Worm (Caenorhabditis elegans): ENCODE measurements around the gene ugt-40.

- TF ChIP-seq W03F9.2 (tag; optimal IDR thresholded peaks at IDR 0.05): no peak
- TF ChIP-seq him-1 (tag; optimal IDR thresholded peaks at IDR 0.05): no peak
Measured at ce11 chrV:7166709-7167108, 24.9 kb upstream of the ugt-40 start, which contains the start of gene ugt-36.
